Worm (Caenorhabditis elegans) whole organism, L3 larva: ENCODE results near the gene hsp-75.

Experiments
- R02D3.7 ChIP-seq: fragments of 150-350 bp; optimal IDR thresholded peaks from 2 replicates; lab custom pipeline; 2014; ENCODE audit warnings: missing biosample characterization, missing genetic modification characterization
- aly-2 ChIP-seq: fragments of 150-350 bp; optimal IDR thresholded peaks from 2 replicates; lab custom pipeline; 2014; ENCODE audit warnings: missing biosample characterization, missing genetic modification characterization
- ceh-28 ChIP-seq: fragments of 150-350 bp; optimal IDR thresholded peaks from 2 replicates; lab custom pipeline; 2014; ENCODE audit warnings: missing biosample characterization, missing genetic modification reagents, missing genetic modification characterization
- ceh-9 ChIP-seq: sonication (generic microtip); optimal IDR thresholded peaks from 2 replicates; lab custom pipeline; 2018; ENCODE audit warnings: missing biosample characterization, missing genetic modification characterization
- elt-2 ChIP-seq: sonication (generic microtip); optimal IDR thresholded peaks from 2 replicates; lab custom pipeline; 2016; ENCODE audit warnings: missing genetic modification reagents, mild to moderate bottlenecking, missing genetic modification characterization, missing compliant biosample characterization
- jun-1 ChIP-seq: fragments of 150-350 bp; optimal IDR thresholded peaks from 2 replicates; lab custom pipeline; 2014; ENCODE audit warnings: missing biosample characterization, missing genetic modification reagents, missing genetic modification characterization
- nhr-11 ChIP-seq: fragments of 150-350 bp; optimal IDR thresholded peaks from 2 replicates; lab custom pipeline; 2014; ENCODE audit warnings: missing biosample characterization, missing genetic modification characterization
- nhr-12 ChIP-seq: fragments of 150-350 bp; optimal IDR thresholded peaks from 2 replicates; lab custom pipeline; 2014; ENCODE audit warnings: missing biosample characterization, missing genetic modification characterization

ce11 chrIII:7180613-7181012, 45.9 kb downstream of the hsp-75 start, which contains the start of gene ndab-2:
- no peak for TF ChIP-seq ceh-9 (tag; lab: Kevin White, UChicago)
- TF ChIP-seq ceh-28 (tag; lab: Kevin White, UChicago) = no peak
- TF ChIP-seq aly-2 (tag; lab: Kevin White, UChicago) = no peak
- TF ChIP-seq R02D3.7 (tag; lab: Kevin White, UChicago) = no peak
- no peak for TF ChIP-seq nhr-11 (tag; lab: Kevin White, UChicago)
- no peak for TF ChIP-seq nhr-12 (tag; lab: Kevin White, UChicago)
- no peak for TF ChIP-seq jun-1
- no peak for TF ChIP-seq elt-2 (tag; lab: Kevin White, UChicago)
